Worm (Caenorhabditis elegans) whole organism, L3 larva: ENCODE data around the gene R193.2.
A peak's percentile ranks its signal among the peaks of the same experiment; 100 is the strongest.

Experiments
- ZK546.5 ChIP-seq: sonication (generic microtip); optimal IDR thresholded peaks from 2 replicates; lab custom pipeline; 2017; ENCODE audit warnings: missing biosample characterization, missing genetic modification characterization
- aly-2 ChIP-seq: fragments of 150-350 bp; optimal IDR thresholded peaks from 2 replicates; lab custom pipeline; 2014; ENCODE audit warnings: missing biosample characterization, missing genetic modification characterization
- ceh-9 ChIP-seq: sonication (generic microtip); optimal IDR thresholded peaks from 2 replicates; lab custom pipeline; 2018; ENCODE audit warnings: missing biosample characterization, missing genetic modification characterization
- egl-5 ChIP-seq: fragments of 150-350 bp; optimal IDR thresholded peaks from 2 replicates; lab custom pipeline; 2017; ENCODE audit warnings: missing biosample characterization, missing genetic modification reagents, missing genetic modification characterization, inconsistent platforms
- elt-1 ChIP-seq: fragments of 150-350 bp; optimal IDR thresholded peaks from 2 replicates; lab custom pipeline; 2014; ENCODE audit warnings: missing biosample characterization, missing genetic modification characterization
- elt-2 ChIP-seq: sonication (generic microtip); optimal IDR thresholded peaks from 2 replicates; lab custom pipeline; 2016; ENCODE audit warnings: missing genetic modification reagents, mild to moderate bottlenecking, missing genetic modification characterization, missing compliant biosample characterization
- elt-3 ChIP-seq, 3 experiments: fragments of 150-350 bp in 1 of 3; sonication (generic microtip) in 2 of 3; optimal IDR thresholded peaks; 2 replicates in 2 of 3; 4 replicates in 1 of 3; lab custom pipeline; 2014 to 2017; ENCODE audit warnings: missing biosample characterization in 3 of 3, missing genetic modification characterization in 3 of 3
- fkh-10 ChIP-seq: sonication (generic microtip); optimal IDR thresholded peaks from 2 replicates; lab custom pipeline; 2017; ENCODE audit warnings: missing biosample characterization, missing genetic modification reagents, missing genetic modification characterization
- fkh-2 ChIP-seq: fragments of 150-350 bp; optimal IDR thresholded peaks from 2 replicates; lab custom pipeline; 2014; ENCODE audit warnings: missing biosample characterization, missing genetic modification reagents, missing genetic modification characterization
- fos-1 ChIP-seq: fragments of 150-350 bp; optimal IDR thresholded peaks from 2 replicates; lab custom pipeline; 2014; ENCODE audit warnings: missing biosample characterization, missing genetic modification characterization
- hmg-11 ChIP-seq: sonication (generic microtip); optimal IDR thresholded peaks from 2 replicates; lab custom pipeline; 2016; ENCODE audit warnings: missing genetic modification characterization, missing compliant biosample characterization
- jun-1 ChIP-seq: fragments of 150-350 bp; optimal IDR thresholded peaks from 2 replicates; lab custom pipeline; 2014; ENCODE audit warnings: missing biosample characterization, missing genetic modification reagents, missing genetic modification characterization
- lin-39 ChIP-seq: fragments of 150-350 bp; optimal IDR thresholded peaks from 2 replicates; lab custom pipeline; 2018; ENCODE audit warnings: missing biosample characterization, missing genetic modification reagents, missing genetic modification characterization
- mdl-1 ChIP-seq: fragments of 150-350 bp; optimal IDR thresholded peaks from 2 replicates; lab custom pipeline; 2014; ENCODE audit warnings: missing biosample characterization, missing genetic modification characterization
- nfya-1 ChIP-seq: sonication (generic microtip); optimal IDR thresholded peaks from 2 replicates; lab custom pipeline; 2017; ENCODE audit warnings: missing genetic modification characterization, mild to moderate bottlenecking, missing compliant biosample characterization, antibody characterized with exemption, moderate library complexity; ENCODE audit not compliant: insufficient read depth
- nhr-12 ChIP-seq: fragments of 150-350 bp; optimal IDR thresholded peaks from 2 replicates; lab custom pipeline; 2014; ENCODE audit warnings: missing biosample characterization, missing genetic modification characterization
- nhr-23 ChIP-seq: fragments of 150-350 bp; optimal IDR thresholded peaks from 2 replicates; lab custom pipeline; 2014; ENCODE audit warnings: missing biosample characterization, missing genetic modification reagents, missing genetic modification characterization
- nhr-237 ChIP-seq: fragments of 150-350 bp; optimal IDR thresholded peaks from 2 replicates; lab custom pipeline; 2014; ENCODE audit warnings: missing biosample characterization, missing genetic modification characterization
- nhr-67 ChIP-seq: fragments of 150-350 bp; optimal IDR thresholded peaks from 2 replicates; lab custom pipeline; 2014; ENCODE audit warnings: missing biosample characterization, missing genetic modification characterization
- nhr-76 ChIP-seq: fragments of 150-350 bp; sonication (generic microtip); optimal IDR thresholded peaks from 5 replicates; lab custom pipeline; 2014; ENCODE audit warnings: missing biosample characterization, missing genetic modification characterization
- pha-4 ChIP-seq: fragments of 150-350 bp; optimal IDR thresholded peaks from 2 replicates; lab custom pipeline; 2014; ENCODE audit warnings: missing biosample characterization, missing genetic modification reagents, missing genetic modification characterization
- pqm-1 ChIP-seq: fragments of 150-350 bp; optimal IDR thresholded peaks from 2 replicates; lab custom pipeline; 2017; ENCODE audit warnings: missing biosample characterization, missing genetic modification characterization, inconsistent platforms
- sea-2 ChIP-seq: fragments of 150-350 bp; sonication (generic microtip); optimal IDR thresholded peaks from 4 replicates; lab custom pipeline; 2014; ENCODE audit warnings: missing biosample characterization, missing genetic modification reagents, missing genetic modification characterization
- unc-39 ChIP-seq: sonication (generic microtip); optimal IDR thresholded peaks from 4 replicates; lab custom pipeline; 2017; ENCODE audit warnings: missing biosample characterization, missing genetic modification characterization
- unc-62 ChIP-seq: fragments of 150-350 bp; sonication (generic microtip); optimal IDR thresholded peaks from 4 replicates; lab custom pipeline; 2014; ENCODE audit warnings: missing biosample characterization, missing genetic modification reagents, missing genetic modification characterization
- zag-1 ChIP-seq: fragments of 150-350 bp; optimal IDR thresholded peaks from 2 replicates; lab custom pipeline; 2014; ENCODE audit warnings: missing biosample characterization, missing genetic modification characterization
- ztf-11 ChIP-seq: fragments of 150-350 bp; optimal IDR thresholded peaks from 2 replicates; lab custom pipeline; 2014; ENCODE audit warnings: missing biosample characterization, missing genetic modification characterization
- ztf-4 ChIP-seq: fragments of 150-350 bp; optimal IDR thresholded peaks from 2 replicates; lab custom pipeline; 2014; ENCODE audit warnings: missing biosample characterization, missing genetic modification characterization

R193.2 gene

DNA sequence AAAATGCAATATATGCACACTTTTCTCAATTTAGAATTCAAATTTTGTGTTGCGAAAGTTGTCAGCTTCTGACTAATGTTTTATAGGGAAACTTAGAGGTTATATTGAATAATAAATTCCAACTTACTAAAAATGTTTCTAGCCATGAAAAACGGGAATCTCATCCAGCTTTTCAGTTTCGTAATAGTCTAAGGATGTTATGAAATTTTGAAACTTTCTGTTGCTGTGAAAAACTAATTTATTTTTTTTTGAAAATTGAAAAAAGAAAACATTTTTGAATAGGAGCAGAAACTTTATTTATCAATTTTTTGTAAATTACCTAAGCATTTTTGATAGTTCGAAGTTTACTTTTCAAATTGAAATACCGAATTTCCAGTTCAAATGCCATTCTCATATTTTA, 26.8 kb downstream of the R193.2 start:
- TF ChIP-seq unc-62 (GFP tag; lab: Kevin White, UChicago): no peak
- no peak for TF ChIP-seq aly-2 (tag; lab: Kevin White, UChicago)
- TF ChIP-seq pqm-1 (tag; lab: Kevin White, UChicago): no peak
- TF ChIP-seq sea-2 (GFP tag; lab: Kevin White, UChicago): no peak
- no peak for TF ChIP-seq nhr-23 (tag; lab: Kevin White, UChicago)
- TF ChIP-seq fkh-10 (GFP tag; lab: Kevin White, UChicago): no peak
- no peak for TF ChIP-seq ztf-11
- TF ChIP-seq elt-2: no peak

DNA sequence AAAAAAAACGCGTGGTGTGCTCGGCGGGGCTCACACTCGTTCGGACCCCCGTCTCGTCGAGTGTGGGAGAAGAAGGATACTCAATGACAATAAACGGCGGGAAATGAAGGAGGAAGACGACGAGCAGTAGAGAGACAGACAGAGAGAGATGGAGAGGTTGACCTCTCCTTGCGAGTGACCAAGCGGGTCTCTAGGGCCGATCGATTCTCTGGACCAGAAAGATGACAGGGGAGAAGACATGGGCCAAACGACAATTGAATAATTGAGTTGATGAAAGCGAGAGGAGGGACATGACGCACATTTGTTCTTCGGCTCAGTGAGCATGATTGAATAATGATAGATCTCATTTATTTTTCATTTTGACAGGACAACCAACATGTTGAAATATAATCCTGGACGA, 28.1 kb downstream of the R193.2 start:
- TF ChIP-seq pqm-1 (tag; lab: Kevin White, UChicago) (no peak), lin-39 (tag; lab: Kevin White, UChicago) (peak; percentile 29), elt-1 (no peak), zag-1 (no peak), fkh-2 (tag; lab: Kevin White, UChicago) (no peak), ztf-4 (tag; lab: Kevin White, UChicago) (no peak), nfya-1 (tag; lab: Kevin White, UChicago) (peak; percentile 55), nhr-67 (tag; lab: Kevin White, UChicago) (no peak), hmg-11 (tag; lab: Kevin White, UChicago) (peak; percentile 40), egl-5 (tag; lab: Kevin White, UChicago) (peak; percentile 21), unc-39 (tag; lab: Kevin White, UChicago) (no peak), nhr-76 (tag; lab: Kevin White, UChicago) (no peak)

DNA sequence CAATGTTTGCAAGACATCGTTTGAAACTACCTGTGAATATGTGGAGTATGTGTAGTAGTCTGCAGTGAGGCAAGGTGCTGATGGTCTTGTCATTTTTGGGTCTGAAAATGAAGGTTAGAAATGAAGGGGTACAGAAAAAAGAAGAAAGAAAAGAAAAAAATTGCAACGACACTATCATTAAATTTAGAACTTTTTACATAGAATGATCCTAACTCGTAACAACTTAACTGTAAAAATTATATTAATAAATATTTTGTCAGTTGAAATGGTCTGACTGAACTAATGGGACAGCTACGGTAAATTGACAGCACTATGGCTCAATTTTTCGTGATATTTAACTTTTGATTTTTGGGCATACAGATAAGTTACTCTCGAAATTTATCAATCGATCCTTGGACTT, 29.1 kb downstream of the R193.2 start, which contains the start of gene C05D9.7:
Gene C05D9.7 (minus strand): TSS at position 101 of the 400 bp plus-strand sequence.
- TF ChIP-seq aly-2 (tag; lab: Kevin White, UChicago): no peak

DNA sequence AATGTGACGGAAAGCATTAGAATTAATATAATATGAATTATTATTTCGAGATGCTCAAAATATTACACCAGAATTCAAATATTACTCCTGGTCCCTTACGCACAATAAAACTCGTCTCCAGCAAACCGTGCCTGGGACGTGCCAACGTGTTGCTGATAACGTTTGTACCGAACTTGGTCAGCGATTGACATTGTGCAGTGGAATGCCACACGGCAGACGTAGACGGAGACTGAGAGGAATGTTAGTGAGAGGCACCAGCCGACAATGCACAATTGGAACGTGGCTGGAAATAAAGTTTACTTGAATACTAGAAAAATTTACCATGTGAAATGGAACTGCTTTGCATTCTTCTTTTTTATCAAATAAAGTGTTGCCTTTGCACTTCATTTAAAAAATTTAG, 31.1 kb downstream of the R193.2 start:
- TF ChIP-seq nhr-237 (tag; lab: Kevin White, UChicago) (no peak), elt-2 (peak; percentile 48), aly-2 (tag; lab: Kevin White, UChicago) (no peak), pqm-1 (tag; lab: Kevin White, UChicago) (peak; percentile 29)
- TF ChIP-seq, all 47 proteins: peak for 2

DNA sequence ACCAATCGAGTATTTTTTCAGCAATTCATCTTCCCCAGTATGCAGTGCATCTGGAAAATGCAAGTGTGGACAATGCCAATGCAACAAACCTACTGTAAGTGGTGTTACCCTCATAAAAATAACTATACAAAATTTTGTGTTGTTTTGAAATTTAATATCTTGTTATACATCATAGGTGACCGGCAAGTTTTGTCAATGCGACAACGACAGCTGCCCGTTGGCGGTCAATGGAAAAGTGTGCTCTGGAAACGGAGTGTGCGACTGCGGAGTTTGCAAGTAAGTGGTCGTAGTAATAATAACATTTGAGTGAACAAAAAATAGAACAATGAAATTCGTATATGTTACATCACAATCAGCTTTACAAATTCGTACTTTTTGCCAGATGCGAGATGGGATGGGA, 33.2 kb downstream of the R193.2 start:
- TF ChIP-seq unc-39 (tag; lab: Kevin White, UChicago) (no peak), mdl-1 (tag; lab: Kevin White, UChicago) (no peak), ceh-9 (tag; lab: Kevin White, UChicago) (no peak), fkh-10 (GFP tag; lab: Kevin White, UChicago) (no peak)

DNA sequence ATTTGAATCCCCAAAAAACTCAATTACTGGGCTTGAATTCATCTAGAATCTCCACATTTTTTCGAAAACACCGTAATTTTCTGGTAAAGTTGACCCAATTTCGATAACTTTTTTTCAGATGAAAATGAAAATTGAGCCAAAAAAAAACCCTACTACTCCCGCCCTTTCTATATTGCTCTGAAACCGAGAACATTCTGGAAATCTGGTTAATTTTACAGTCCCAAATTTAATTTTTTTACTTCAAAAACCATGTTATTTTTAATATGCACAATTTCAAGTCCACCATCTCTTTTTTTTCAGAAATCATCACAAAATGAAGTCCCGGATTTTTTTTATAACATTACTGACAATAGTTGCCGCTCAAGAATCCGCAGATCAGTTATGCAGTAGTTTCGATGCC, 36.8 kb downstream of the R193.2 start, which contains the start of gene C05D9.3:
Gene C05D9.3 (plus strand): TSS at position 301 of the 400 bp plus-strand sequence.
- TF ChIP-seq lin-39 (tag; lab: Kevin White, UChicago): no peak
- no peak for TF ChIP-seq fos-1 (tag; lab: Kevin White, UChicago)
- TF ChIP-seq jun-1: no peak
- no peak for TF ChIP-seq egl-5 (tag; lab: Kevin White, UChicago)
- no peak for TF ChIP-seq pha-4 (tag; lab: Kevin White, UChicago)
- no peak for TF ChIP-seq elt-3 (tag; optimal IDR thresholded peaks at IDR 0.05; lab: Kevin White, UChicago)
- no peak for TF ChIP-seq aly-2 (tag; lab: Kevin White, UChicago)
- TF ChIP-seq unc-39 (tag; lab: Kevin White, UChicago): no peak
- no peak for TF ChIP-seq nhr-12
- TF ChIP-seq mdl-1 (tag; lab: Kevin White, UChicago): no peak
- TF ChIP-seq pqm-1 (tag; lab: Kevin White, UChicago): no peak
- no peak for TF ChIP-seq fkh-2 (tag; lab: Kevin White, UChicago)
- TF ChIP-seq ztf-4 (tag; lab: Kevin White, UChicago): no peak
- TF ChIP-seq ZK546.5: no peak
- TF ChIP-seq, all 47 proteins: peak for 0

DNA sequence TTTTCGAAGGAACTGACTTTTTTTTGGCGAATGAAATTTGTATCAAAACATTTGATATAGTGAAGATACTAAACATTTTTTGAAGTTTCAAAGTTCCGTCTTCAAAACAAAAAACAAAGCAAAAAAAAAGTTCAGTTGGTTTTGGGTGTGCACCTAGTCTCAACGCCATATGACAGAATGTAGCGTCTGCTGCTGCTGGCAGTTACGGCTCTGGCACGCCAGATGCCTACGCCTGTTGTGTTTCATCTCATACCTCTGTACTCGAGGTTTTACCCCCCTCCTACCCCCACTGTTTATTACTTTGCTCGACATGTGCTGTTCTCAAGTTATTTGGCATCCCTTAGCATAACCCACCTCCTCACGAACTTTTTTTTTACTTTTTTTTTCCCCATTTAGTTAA, 37.7 kb downstream of the R193.2 start:
- no peak for TF ChIP-seq nhr-67 (tag; lab: Kevin White, UChicago)
- TF ChIP-seq lin-39 (tag; lab: Kevin White, UChicago): peak; percentile 41
